Worm (Caenorhabditis elegans) whole organism, L3 larva: ENCODE data around the gene ZC239.20.

Source experiments
- R02D3.7 ChIP-seq: fragments of 150-350 bp; optimal IDR thresholded peaks from 2 replicates; lab custom pipeline; 2014; ENCODE audit warnings: missing biosample characterization, missing genetic modification characterization
- ZK546.5 ChIP-seq: sonication (generic microtip); optimal IDR thresholded peaks from 2 replicates; lab custom pipeline; 2017; ENCODE audit warnings: missing biosample characterization, missing genetic modification characterization
- ama-1 ChIP-seq: fragments of 150-350 bp; optimal IDR thresholded peaks from 2 replicates; lab custom pipeline; 2018
- ceh-28 ChIP-seq: fragments of 150-350 bp; optimal IDR thresholded peaks from 2 replicates; lab custom pipeline; 2014; ENCODE audit warnings: missing biosample characterization, missing genetic modification reagents, missing genetic modification characterization
- ceh-82 ChIP-seq: fragments of 150-350 bp; optimal IDR thresholded peaks from 2 replicates; lab custom pipeline; 2014; ENCODE audit warnings: missing biosample characterization, missing genetic modification characterization
- daf-12 ChIP-seq: fragments of 150-350 bp; optimal IDR thresholded peaks from 2 replicates; lab custom pipeline; 2014; ENCODE audit warnings: missing biosample characterization, missing genetic modification reagents, missing genetic modification characterization
- egl-27 ChIP-seq: sonication (generic microtip); optimal IDR thresholded peaks from 4 replicates; lab custom pipeline; 2017; ENCODE audit warnings: missing biosample characterization, missing genetic modification reagents, missing genetic modification characterization
- elt-1 ChIP-seq: fragments of 150-350 bp; optimal IDR thresholded peaks from 2 replicates; lab custom pipeline; 2014; ENCODE audit warnings: missing biosample characterization, missing genetic modification characterization
- elt-2 ChIP-seq: sonication (generic microtip); optimal IDR thresholded peaks from 2 replicates; lab custom pipeline; 2016; ENCODE audit warnings: missing genetic modification reagents, mild to moderate bottlenecking, missing genetic modification characterization, missing compliant biosample characterization
- fkh-2 ChIP-seq: fragments of 150-350 bp; optimal IDR thresholded peaks from 2 replicates; lab custom pipeline; 2014; ENCODE audit warnings: missing biosample characterization, missing genetic modification reagents, missing genetic modification characterization
- fos-1 ChIP-seq: fragments of 150-350 bp; optimal IDR thresholded peaks from 2 replicates; lab custom pipeline; 2014; ENCODE audit warnings: missing biosample characterization, missing genetic modification characterization
- jun-1 ChIP-seq: fragments of 150-350 bp; optimal IDR thresholded peaks from 2 replicates; lab custom pipeline; 2014; ENCODE audit warnings: missing biosample characterization, missing genetic modification reagents, missing genetic modification characterization
- lin-15B ChIP-seq: fragments of 150-350 bp; optimal IDR thresholded peaks from 2 replicates; lab custom pipeline; 2014; ENCODE audit warnings: missing biosample characterization, missing genetic modification characterization
- lin-39 ChIP-seq: fragments of 150-350 bp; optimal IDR thresholded peaks from 2 replicates; lab custom pipeline; 2018; ENCODE audit warnings: missing biosample characterization, missing genetic modification reagents, missing genetic modification characterization
- lsy-12 ChIP-seq: sonication (generic microtip); optimal IDR thresholded peaks from 2 replicates; lab custom pipeline; 2016; ENCODE audit warnings: mild to moderate bottlenecking, missing genetic modification characterization, missing compliant biosample characterization
- mdl-1 ChIP-seq: fragments of 150-350 bp; optimal IDR thresholded peaks from 2 replicates; lab custom pipeline; 2014; ENCODE audit warnings: missing biosample characterization, missing genetic modification characterization
- mml-1 ChIP-seq: fragments of 150-350 bp; sonication (generic microtip); optimal IDR thresholded peaks from 3 replicates; lab custom pipeline; 2014; ENCODE audit warnings: missing biosample characterization, missing genetic modification characterization
- nfya-1 ChIP-seq: sonication (generic microtip); optimal IDR thresholded peaks from 2 replicates; lab custom pipeline; 2017; ENCODE audit warnings: missing genetic modification characterization, mild to moderate bottlenecking, missing compliant biosample characterization, antibody characterized with exemption, moderate library complexity; ENCODE audit not compliant: insufficient read depth
- nhr-11 ChIP-seq: fragments of 150-350 bp; optimal IDR thresholded peaks from 2 replicates; lab custom pipeline; 2014; ENCODE audit warnings: missing biosample characterization, missing genetic modification characterization
- nhr-12 ChIP-seq: fragments of 150-350 bp; optimal IDR thresholded peaks from 2 replicates; lab custom pipeline; 2014; ENCODE audit warnings: missing biosample characterization, missing genetic modification characterization
- nhr-23 ChIP-seq: fragments of 150-350 bp; optimal IDR thresholded peaks from 2 replicates; lab custom pipeline; 2014; ENCODE audit warnings: missing biosample characterization, missing genetic modification reagents, missing genetic modification characterization
- nhr-43 ChIP-seq: sonication (generic microtip); optimal IDR thresholded peaks from 2 replicates; lab custom pipeline; 2016; ENCODE audit warnings: mild to moderate bottlenecking, missing genetic modification characterization, missing compliant biosample characterization; ENCODE audit not compliant: poor library complexity, severe bottlenecking
- nhr-67 ChIP-seq: fragments of 150-350 bp; optimal IDR thresholded peaks from 2 replicates; lab custom pipeline; 2014; ENCODE audit warnings: missing biosample characterization, missing genetic modification characterization
- nhr-76 ChIP-seq: fragments of 150-350 bp; sonication (generic microtip); optimal IDR thresholded peaks from 5 replicates; lab custom pipeline; 2014; ENCODE audit warnings: missing biosample characterization, missing genetic modification characterization
- pha-4 ChIP-seq: fragments of 150-350 bp; optimal IDR thresholded peaks from 2 replicates; lab custom pipeline; 2014; ENCODE audit warnings: missing biosample characterization, missing genetic modification reagents, missing genetic modification characterization
- pqm-1 ChIP-seq: fragments of 150-350 bp; optimal IDR thresholded peaks from 2 replicates; lab custom pipeline; 2017; ENCODE audit warnings: missing biosample characterization, missing genetic modification characterization, inconsistent platforms
- sea-2 ChIP-seq: fragments of 150-350 bp; sonication (generic microtip); optimal IDR thresholded peaks from 4 replicates; lab custom pipeline; 2014; ENCODE audit warnings: missing biosample characterization, missing genetic modification reagents, missing genetic modification characterization
- skn-1 ChIP-seq: fragments of 150-350 bp; optimal IDR thresholded peaks from 2 replicates; lab custom pipeline; 2014; ENCODE audit warnings: missing biosample characterization, missing genetic modification characterization
- snpc-4 ChIP-seq: fragments of 150-350 bp; optimal IDR thresholded peaks from 2 replicates; lab custom pipeline; 2014; ENCODE audit warnings: missing biosample characterization, missing genetic modification characterization
- tbx-2 ChIP-seq: sonication (generic microtip); optimal IDR thresholded peaks from 2 replicates; lab custom pipeline; 2016; ENCODE audit warnings: mild to moderate bottlenecking, missing genetic modification characterization, missing compliant biosample characterization
- unc-39 ChIP-seq: sonication (generic microtip); optimal IDR thresholded peaks from 4 replicates; lab custom pipeline; 2017; ENCODE audit warnings: missing biosample characterization, missing genetic modification characterization
- zag-1 ChIP-seq: fragments of 150-350 bp; optimal IDR thresholded peaks from 2 replicates; lab custom pipeline; 2014; ENCODE audit warnings: missing biosample characterization, missing genetic modification characterization
- ztf-11 ChIP-seq: fragments of 150-350 bp; optimal IDR thresholded peaks from 2 replicates; lab custom pipeline; 2014; ENCODE audit warnings: missing biosample characterization, missing genetic modification characterization
- ztf-4 ChIP-seq: fragments of 150-350 bp; optimal IDR thresholded peaks from 2 replicates; lab custom pipeline; 2014; ENCODE audit warnings: missing biosample characterization, missing genetic modification characterization

Gene ZC239.20

ce11 chrII:3237038-3237521, 30.8 kb upstream of the ZC239.20 start, which contains the start of the genes srz-67 and C17F4.11:
TSS of gene srz-67 (minus strand) at chrII:3237138.
TSS of gene C17F4.11 (plus strand) at chrII:3237471.
- TF ChIP-seq nhr-23 (tag; lab: Kevin White, UChicago) (no peak), lsy-12 (tag; lab: Kevin White, UChicago) (no peak), elt-2 (tag; lab: Kevin White, UChicago) (no peak), unc-39 (no peak), nfya-1 (no peak), nhr-67 (tag; lab: Kevin White, UChicago) (no peak), elt-1 (tag; lab: Kevin White, UChicago) (no peak)
- TF ChIP-seq, all 47 proteins: peak for 0

- TF ChIP-seq lin-39 (tag; lab: Kevin White, UChicago) (no peak), tbx-2 (no peak), egl-27 (tag; lab: Kevin White, UChicago) (no peak), elt-2 (tag; lab: Kevin White, UChicago) (no peak), ceh-82 (tag; lab: Kevin White, UChicago) (no peak), snpc-4 (no peak), ztf-11 (tag; lab: Kevin White, UChicago) (no peak), lsy-12 (tag; lab: Kevin White, UChicago) (no peak), nhr-67 (tag; lab: Kevin White, UChicago) (no peak), fos-1 (tag; lab: Kevin White, UChicago) (no peak), ceh-28 (no peak), sea-2 (GFP tag; lab: Kevin White, UChicago) (no peak), nfya-1 (no peak), nhr-12 (tag; lab: Kevin White, UChicago) (no peak), pha-4 (no peak), zag-1 (no peak), ZK546.5 (tag; lab: Kevin White, UChicago) (no peak), jun-1 (tag; lab: Kevin White, UChicago) (no peak), nhr-23 (tag; lab: Kevin White, UChicago) (no peak)
Observed at ce11 chrII:3234725-3235124, 28.4 kb upstream of the ZC239.20 start, which contains the start of gene C17F4.8. TSS of gene C17F4.8 (minus strand) at chrII:3234825.

- TF ChIP-seq snpc-4: no peak
- TF ChIP-seq ama-1 (lab: Kevin White, UChicago): no peak
- no peak for TF ChIP-seq nhr-23 (tag; lab: Kevin White, UChicago)
Observed at ce11 chrII:3230422-3230821, 24.1 kb upstream of the ZC239.20 start, which contains the start of gene srh-297. TSS of gene srh-297 (minus strand) at chrII:3230522.

ce11 chrII:3225780-3226179, 19.5 kb upstream of the ZC239.20 start, which contains the start of gene ZC239.17:
TSS of gene ZC239.17 (minus strand) at chrII:3225880.
- TF ChIP-seq pha-4 (no peak), ama-1 (lab: Kevin White, UChicago) (no peak), fos-1 (tag; lab: Kevin White, UChicago) (no peak), nhr-76 (tag; lab: Kevin White, UChicago) (no peak), snpc-4 (no peak), fkh-2 (tag; lab: Kevin White, UChicago) (no peak), elt-1 (tag; lab: Kevin White, UChicago) (no peak), nfya-1 (no peak), daf-12 (tag; lab: Kevin White, UChicago) (no peak), unc-39 (no peak), nhr-11 (no peak), jun-1 (tag; lab: Kevin White, UChicago) (no peak), ceh-28 (no peak), skn-1 (tag; lab: Kevin White, UChicago) (no peak)
- TF ChIP-seq, all 47 proteins: peak for 0

ce11 chrII:3225200-3225599, 18.9 kb upstream of the ZC239.20 start, which contains the start of gene ZC239.16:
TSS of gene ZC239.16 (minus strand) at chrII:3225319.
- TF ChIP-seq pqm-1 (tag; lab: Kevin White, UChicago) (peak; percentile 55), zag-1 (no peak), R02D3.7 (no peak), nhr-12 (tag; lab: Kevin White, UChicago) (no peak), lin-15B (tag; lab: Kevin White, UChicago) (no peak), ztf-4 (tag; lab: Kevin White, UChicago) (no peak), mdl-1 (no peak), elt-1 (tag; lab: Kevin White, UChicago) (no peak), nhr-23 (tag; lab: Kevin White, UChicago) (no peak), pha-4 (peak; percentile 35), elt-2 (tag; lab: Kevin White, UChicago) (peak; percentile 73), nhr-43 (tag; lab: Kevin White, UChicago) (no peak), mml-1 (no peak), egl-27 (tag; lab: Kevin White, UChicago) (no peak), skn-1 (tag; lab: Kevin White, UChicago) (no peak), nfya-1 (no peak)
